Worm (Caenorhabditis elegans) whole organism, late embryonic: ENCODE results near the gene K10B4.3.

ENCODE experiments used
- C08G9.2 ChIP-seq: sonication (generic microtip); optimal IDR thresholded peaks from 2 replicates; lab custom pipeline; 2016; ENCODE audit warnings: mild to moderate bottlenecking, missing genetic modification characterization, moderate library complexity, missing compliant biosample characterization
- C38D4.7 ChIP-seq: fragments of 200-800 bp; sonication (Bioruptor generic); optimal IDR thresholded peaks from 2 replicates; lab custom pipeline; 2018; ENCODE audit warnings: mild to moderate bottlenecking, missing genetic modification characterization, moderate library complexity, missing compliant biosample characterization
- F13H6.1 ChIP-seq: sonication (generic microtip); optimal IDR thresholded peaks from 2 replicates; lab custom pipeline; 2016; ENCODE audit warnings: missing genetic modification characterization, missing compliant biosample characterization
- K02D7.2 ChIP-seq: sonication (generic microtip); optimal IDR thresholded peaks from 2 replicates; lab custom pipeline; 2017; ENCODE audit warnings: mild to moderate bottlenecking, missing genetic modification characterization, missing compliant biosample characterization
- K09A11.1 ChIP-seq: sonication (generic microtip); optimal IDR thresholded peaks from 2 replicates; lab custom pipeline; 2017; ENCODE audit warnings: antibody characterized with exemption, mild to moderate bottlenecking, missing genetic modification characterization, missing compliant biosample characterization; ENCODE audit not compliant: insufficient read depth
- T23F11.4 ChIP-seq: fragments of 200-800 bp; sonication (Bioruptor generic); optimal IDR thresholded peaks from 2 replicates; lab custom pipeline; 2018; ENCODE audit warnings: mild to moderate bottlenecking, missing genetic modification characterization, missing compliant biosample characterization
- Y22D7AL.16 ChIP-seq: sonication (generic microtip); optimal IDR thresholded peaks from 2 replicates; lab custom pipeline; 2016; ENCODE audit warnings: missing genetic modification characterization, missing compliant biosample characterization
- ahr-1 ChIP-seq: sonication (generic microtip); optimal IDR thresholded peaks from 2 replicates; lab custom pipeline; 2016; ENCODE audit warnings: missing genetic modification characterization, missing compliant biosample characterization
- ceh-14 ChIP-seq: sonication (generic microtip); optimal IDR thresholded peaks from 2 replicates; lab custom pipeline; 2016; ENCODE audit warnings: missing genotype, missing genetic modification characterization, missing compliant biosample characterization
- ceh-18 ChIP-seq: sonication (generic microtip); optimal IDR thresholded peaks from 2 replicates; lab custom pipeline; 2016; ENCODE audit warnings: missing genetic modification characterization, missing compliant biosample characterization
- ceh-19 ChIP-seq: fragments of 200-800 bp; sonication (Bioruptor generic); optimal IDR thresholded peaks from 2 replicates; lab custom pipeline; 2018; ENCODE audit warnings: mild to moderate bottlenecking, missing genetic modification characterization, missing compliant biosample characterization
- ceh-2 ChIP-seq: sonication (generic microtip); optimal IDR thresholded peaks from 2 replicates; lab custom pipeline; 2016; ENCODE audit warnings: missing genotype, missing genetic modification characterization, missing compliant biosample characterization
- ceh-22 ChIP-seq: sonication (generic microtip); optimal IDR thresholded peaks from 2 replicates; lab custom pipeline; 2017; ENCODE audit warnings: missing biosample characterization, missing genetic modification characterization
- ceh-24 ChIP-seq: sonication (generic microtip); optimal IDR thresholded peaks from 2 replicates; lab custom pipeline; 2016; ENCODE audit warnings: mild to moderate bottlenecking, missing genetic modification characterization, missing compliant biosample characterization
- ceh-45 ChIP-seq: fragments of 200-800 bp; sonication (Bioruptor generic); IDR thresholded peaks from 2 replicates; pipeline ENCODE4 v1.3.6; 2022; ENCODE audit warnings: missing genetic modification reagents, missing genetic modification characterization, missing compliant biosample characterization
- ceh-48 ChIP-seq: sonication (generic microtip); optimal IDR thresholded peaks from 2 replicates; lab custom pipeline; 2016; ENCODE audit warnings: missing genetic modification characterization, inconsistent platforms, missing compliant biosample characterization
- ceh-6 ChIP-seq: fragments of 200-800 bp; sonication (Bioruptor generic); optimal IDR thresholded peaks from 2 replicates; lab custom pipeline; 2018; ENCODE audit warnings: mild to moderate bottlenecking, missing genetic modification characterization, missing compliant biosample characterization
- ceh-9 ChIP-seq: sonication (generic microtip); optimal IDR thresholded peaks from 2 replicates; lab custom pipeline; 2016; ENCODE audit warnings: mild to moderate bottlenecking, missing genetic modification characterization, inconsistent platforms, missing compliant biosample characterization
- dmd-4 ChIP-seq: sonication (generic microtip); optimal IDR thresholded peaks from 2 replicates; lab custom pipeline; 2016; ENCODE audit warnings: borderline replicate concordance, missing genetic modification characterization, missing compliant biosample characterization
- dve-1 ChIP-seq: sonication (generic microtip); optimal IDR thresholded peaks from 2 replicates; lab custom pipeline; 2017; ENCODE audit warnings: antibody characterized with exemption, mild to moderate bottlenecking, missing genetic modification characterization, missing compliant biosample characterization
- elt-4 ChIP-seq: sonication (generic microtip); optimal IDR thresholded peaks from 2 replicates; lab custom pipeline; 2016; ENCODE audit warnings: missing genetic modification characterization, missing compliant biosample characterization
- fax-1 ChIP-seq: sonication (generic microtip); optimal IDR thresholded peaks from 2 replicates; lab custom pipeline; 2016; ENCODE audit warnings: missing genotype, missing genetic modification characterization, missing compliant biosample characterization
- fkh-10 ChIP-seq: fragments of 150-350 bp; optimal IDR thresholded peaks from 2 replicates; lab custom pipeline; 2014; ENCODE audit warnings: missing biosample characterization, missing genetic modification reagents, missing genetic modification characterization
- fkh-6 ChIP-seq: sonication (generic microtip); optimal IDR thresholded peaks from 2 replicates; lab custom pipeline; 2016; ENCODE audit warnings: missing genetic modification characterization, missing compliant biosample characterization
- hlh-15 ChIP-seq: sonication (generic microtip); optimal IDR thresholded peaks from 2 replicates; lab custom pipeline; 2016; ENCODE audit warnings: missing genetic modification characterization, missing compliant biosample characterization
- hlh-30 ChIP-seq: sonication (generic microtip); optimal IDR thresholded peaks from 2 replicates; lab custom pipeline; 2017; ENCODE audit warnings: antibody characterized with exemption, missing genetic modification characterization, missing compliant biosample characterization; ENCODE audit not compliant: insufficient read depth
- lim-6 ChIP-seq: sonication (generic microtip); optimal IDR thresholded peaks from 2 replicates; lab custom pipeline; 2016; ENCODE audit warnings: missing genetic modification characterization, missing compliant biosample characterization
- lin-11 ChIP-seq: fragments of 200-800 bp; sonication (Bioruptor generic); optimal IDR thresholded peaks from 2 replicates; lab custom pipeline; 2018; ENCODE audit warnings: mild to moderate bottlenecking, missing genetic modification characterization, missing compliant biosample characterization
- madf-2 ChIP-seq: sonication (generic microtip); optimal IDR thresholded peaks from 2 replicates; lab custom pipeline; 2017; ENCODE audit warnings: missing genetic modification characterization, missing compliant biosample characterization
- mec-3 ChIP-seq: sonication (generic microtip); optimal IDR thresholded peaks from 2 replicates; lab custom pipeline; 2016; ENCODE audit warnings: borderline replicate concordance, missing genetic modification characterization, missing compliant biosample characterization
- nfya-1 ChIP-seq: sonication (generic microtip); optimal IDR thresholded peaks from 2 replicates; lab custom pipeline; 2017; ENCODE audit warnings: missing genetic modification characterization, mild to moderate bottlenecking, missing compliant biosample characterization, antibody characterized with exemption, moderate library complexity
- nhr-11 ChIP-seq: fragments of 150-350 bp; optimal IDR thresholded peaks from 2 replicates; lab custom pipeline; 2014; ENCODE audit warnings: missing biosample characterization, missing genetic modification characterization
- odd-2 ChIP-seq: sonication (generic microtip); optimal IDR thresholded peaks from 2 replicates; lab custom pipeline; 2017; ENCODE audit warnings: antibody characterized with exemption, mild to moderate bottlenecking, missing genetic modification characterization, missing compliant biosample characterization
- pat-9 ChIP-seq: fragments of 200-800 bp; sonication (Bioruptor generic); optimal IDR thresholded peaks from 2 replicates; lab custom pipeline; 2018; ENCODE audit warnings: mild to moderate bottlenecking, missing genetic modification characterization, moderate library complexity, missing compliant biosample characterization
- pax-1 ChIP-seq: fragments of 150-350 bp; optimal IDR thresholded peaks from 2 replicates; lab custom pipeline; 2014; ENCODE audit warnings: missing biosample characterization, missing genetic modification characterization
- pha-2 ChIP-seq: sonication (generic microtip); optimal IDR thresholded peaks from 2 replicates; lab custom pipeline; 2017; ENCODE audit warnings: mild to moderate bottlenecking, missing genetic modification characterization, missing compliant biosample characterization
- pha-4 ChIP-seq: fragments of 150-350 bp; optimal IDR thresholded peaks from 2 replicates; lab custom pipeline; 2018; ENCODE audit warnings: missing biosample characterization, missing genetic modification reagents, missing genetic modification characterization
- pqm-1 ChIP-seq: sonication (generic microtip); optimal IDR thresholded peaks from 2 replicates; lab custom pipeline; 2016; ENCODE audit warnings: missing genetic modification characterization, missing compliant biosample characterization
- pros-1 ChIP-seq: fragments of 150-350 bp; optimal IDR thresholded peaks from 2 replicates; lab custom pipeline; 2014; ENCODE audit warnings: missing biosample characterization, missing genetic modification reagents, missing genetic modification characterization
- ref-2 ChIP-seq: sonication (generic microtip); optimal IDR thresholded peaks from 2 replicates; lab custom pipeline; 2016; ENCODE audit warnings: missing genetic modification characterization, missing compliant biosample characterization
- sdc-2 ChIP-seq: sonication (generic microtip); optimal IDR thresholded peaks from 2 replicates; lab custom pipeline; 2016; ENCODE audit warnings: missing genotype, missing genetic modification characterization, missing compliant biosample characterization
- sox-4 ChIP-seq: sonication (generic microtip); optimal IDR thresholded peaks from 2 replicates; lab custom pipeline; 2017; ENCODE audit warnings: mild to moderate bottlenecking, missing genetic modification characterization, inconsistent platforms, missing compliant biosample characterization
- tbx-7 ChIP-seq: sonication (generic microtip); optimal IDR thresholded peaks from 2 replicates; lab custom pipeline; 2016; ENCODE audit warnings: missing genotype, missing genetic modification characterization, missing compliant biosample characterization
- unc-3 ChIP-seq, 2 experiments: fragments of 200-800 bp in 1 of 2; sonication (Bioruptor generic) in 1 of 2; sonication (generic microtip) in 1 of 2; conservative IDR thresholded peaks in 1 of 2; optimal IDR thresholded peaks in 1 of 2; 2 replicates each; pipeline versions ENCODE4 v1.3.6 to Lab custom; 2016 to 2022; ENCODE audit warnings: missing compliant biosample characterization in 2 of 2, missing genetic modification characterization in 2 of 2, missing genetic modification reagents in 1 of 2
- unc-42 ChIP-seq: sonication (generic microtip); optimal IDR thresholded peaks from 2 replicates; lab custom pipeline; 2016; ENCODE audit warnings: missing genotype, missing genetic modification characterization, missing compliant biosample characterization
- unc-55 ChIP-seq: sonication (generic microtip); optimal IDR thresholded peaks from 2 replicates; lab custom pipeline; 2017; ENCODE audit warnings: missing biosample characterization, missing genetic modification reagents, missing genetic modification characterization
- zip-5 ChIP-seq: sonication (generic microtip); optimal IDR thresholded peaks from 2 replicates; lab custom pipeline; 2016; ENCODE audit warnings: missing genetic modification characterization, missing compliant biosample characterization
- ztf-16 ChIP-seq: sonication (generic microtip); optimal IDR thresholded peaks from 2 replicates; lab custom pipeline; 2017; ENCODE audit warnings: missing genetic modification characterization, missing compliant biosample characterization

The K10B4.3 gene

ce11 chrII:68757-69156, 52.3 kb downstream of the K10B4.3 start:
- TF ChIP-seq C08G9.2 (tag; lab: Kevin White, UChicago) (no peak), sox-4 (tag; lab: Kevin White, UChicago) (no peak), K09A11.1 (tag; lab: Kevin White, UChicago) (no peak), unc-3 (GFP tag; conservative IDR thresholded peaks at IDR 0.05; lab: Robert Waterston, UW) (no peak), unc-3 (tag; optimal IDR thresholded peaks at IDR 0.05; lab: Kevin White, UChicago) (no peak), ceh-9 (tag; lab: Kevin White, UChicago) (no peak), hlh-30 (no peak), ref-2 (no peak), unc-42 (tag; lab: Kevin White, UChicago) (no peak), pat-9 (tag; lab: Kevin White, UChicago) (no peak), nfya-1 (tag; lab: Kevin White, UChicago) (no peak), hlh-15 (no peak), fkh-6 (no peak), pha-2 (tag; lab: Kevin White, UChicago) (no peak), Y22D7AL.16 (no peak), fkh-10 (GFP tag; lab: Kevin White, UChicago) (no peak)

ce11 chrII:67663-68062, 53.4 kb downstream of the K10B4.3 start:
- TF ChIP-seq nfya-1 (tag; lab: Kevin White, UChicago) (no peak), ahr-1 (tag; lab: Kevin White, UChicago) (no peak), pros-1 (tag; lab: Kevin White, UChicago) (no peak), ceh-2 (tag; lab: Kevin White, UChicago) (no peak), F13H6.1 (tag; lab: Kevin White, UChicago) (no peak)

- no peak for TF ChIP-seq ceh-22 (tag; lab: Kevin White, UChicago)
- no peak for TF ChIP-seq lim-6 (tag; lab: Kevin White, UChicago)
- peak; percentile 3 for TF ChIP-seq pqm-1 (tag; lab: Kevin White, UChicago)
- TF ChIP-seq ceh-2 (tag; lab: Kevin White, UChicago): peak; percentile 64
- TF ChIP-seq pax-1 (tag; lab: Kevin White, UChicago): peak; percentile 79
- TF ChIP-seq ceh-19 (GFP tag; lab: Kevin White, UChicago): no peak
- no peak for TF ChIP-seq ceh-45 (GFP tag; lab: Robert Waterston, UW)
- TF ChIP-seq sox-4 (tag; lab: Kevin White, UChicago): no peak
- no peak for TF ChIP-seq fkh-6
- no peak for TF ChIP-seq zip-5 (tag; lab: Kevin White, UChicago)
- peak; percentile 46 for TF ChIP-seq madf-2 (tag; lab: Kevin White, UChicago)
- no peak for TF ChIP-seq ztf-16 (tag; lab: Kevin White, UChicago)
- no peak for TF ChIP-seq K02D7.2
- no peak for TF ChIP-seq ceh-14 (tag; lab: Kevin White, UChicago)
- no peak for TF ChIP-seq odd-2
- peak; percentile 28 for TF ChIP-seq mec-3
- TF ChIP-seq dve-1 (tag; lab: Kevin White, UChicago): peak; percentile 31
- peak; percentile 69 for TF ChIP-seq unc-55 (GFP tag; lab: Kevin White, UChicago)
- TF ChIP-seq lin-11 (tag; lab: Kevin White, UChicago): no peak
- no peak for TF ChIP-seq C38D4.7 (GFP tag; lab: Kevin White, UChicago)
- TF ChIP-seq tbx-7: peak; percentile 38
- TF ChIP-seq T23F11.4 (GFP tag; lab: Kevin White, UChicago): no peak
- TF ChIP-seq ref-2: peak; percentile 92
- peak; percentile 38 for TF ChIP-seq sdc-2
- no peak for TF ChIP-seq ceh-6 (GFP tag; lab: Kevin White, UChicago)
- TF ChIP-seq ceh-18 (tag; lab: Kevin White, UChicago): peak; percentile 34
- TF ChIP-seq ceh-24 (tag; lab: Kevin White, UChicago): no peak
- TF ChIP-seq elt-4 (tag; lab: Kevin White, UChicago): no peak
- no peak for TF ChIP-seq pat-9 (tag; lab: Kevin White, UChicago)
- TF ChIP-seq fax-1 (tag; lab: Kevin White, UChicago): no peak
- TF ChIP-seq nhr-11: no peak
- TF ChIP-seq F13H6.1 (tag; lab: Kevin White, UChicago): no peak
- TF ChIP-seq pha-4: no peak
- TF ChIP-seq ceh-48: no peak
- no peak for TF ChIP-seq fkh-10 (GFP tag; lab: Kevin White, UChicago)
- no peak for TF ChIP-seq dmd-4 (tag; lab: Kevin White, UChicago)
- no peak for TF ChIP-seq hlh-15
Observed at ce11 chrII:66322-66721, 54.7 kb downstream of the K10B4.3 start.
